Fruit fly (Drosophila melanogaster) Kc167 (cell line): ENCODE results near the gene CG7365.

Experiments
- Myc ChIP-seq: fragments of >200 bp; optimal IDR thresholded peaks from 2 replicates; lab custom pipeline; 2017; ENCODE audit warnings: missing external identifiers
- Sin3A ChIP-seq: fragments of >200 bp; optimal IDR thresholded peaks from 2 replicates; lab custom pipeline; 2018; ENCODE audit warnings: missing external identifiers
- h ChIP-seq: fragments of >200 bp; optimal IDR thresholded peaks from 3 replicates; lab custom pipeline; 2018; ENCODE audit warnings: missing external identifiers
- insv ChIP-seq: fragments of >200 bp; optimal IDR thresholded peaks from 3 replicates; lab custom pipeline; 2018; ENCODE audit warnings: missing external identifiers
- psq ChIP-seq: fragments of >200 bp; optimal IDR thresholded peaks from 2 replicates; lab custom pipeline; 2017; ENCODE audit warnings: missing external identifiers
- ttk ChIP-seq: sonication (Bioruptor generic); optimal IDR thresholded peaks from 2 replicates; lab custom pipeline; 2017; ENCODE audit warnings: missing external identifiers

CG7365 gene

DNA sequence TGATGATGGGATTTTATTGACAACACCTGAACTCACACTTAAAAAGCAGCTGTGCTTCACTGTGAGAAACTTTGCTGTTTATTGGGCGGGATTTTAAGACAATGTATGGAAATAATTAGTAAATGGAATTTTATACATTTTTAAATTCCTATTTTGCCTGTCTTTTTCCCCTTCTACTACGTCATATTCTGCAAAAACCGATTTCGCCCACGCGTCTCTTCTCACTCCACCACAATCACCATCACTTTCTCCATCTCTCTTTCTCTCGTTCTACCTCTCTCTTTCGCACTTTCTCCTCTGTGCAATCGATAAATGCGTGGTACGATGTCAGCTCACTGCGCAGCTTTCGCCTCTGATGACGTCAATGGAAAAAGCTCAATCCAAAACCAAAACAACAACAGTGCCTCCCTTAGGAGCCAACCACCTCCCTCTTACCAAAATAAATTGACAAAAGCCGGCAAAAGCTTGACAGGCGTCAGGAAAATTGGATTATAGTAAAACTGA lies 22.6 kb downstream of the CG7365 start:
- no peak for TF ChIP-seq insv (lab: Kevin White, UChicago)
- no peak for TF ChIP-seq ttk (lab: Kevin White, UChicago)
- no peak for TF ChIP-seq Myc (lab: Kevin White, UChicago)

DNA sequence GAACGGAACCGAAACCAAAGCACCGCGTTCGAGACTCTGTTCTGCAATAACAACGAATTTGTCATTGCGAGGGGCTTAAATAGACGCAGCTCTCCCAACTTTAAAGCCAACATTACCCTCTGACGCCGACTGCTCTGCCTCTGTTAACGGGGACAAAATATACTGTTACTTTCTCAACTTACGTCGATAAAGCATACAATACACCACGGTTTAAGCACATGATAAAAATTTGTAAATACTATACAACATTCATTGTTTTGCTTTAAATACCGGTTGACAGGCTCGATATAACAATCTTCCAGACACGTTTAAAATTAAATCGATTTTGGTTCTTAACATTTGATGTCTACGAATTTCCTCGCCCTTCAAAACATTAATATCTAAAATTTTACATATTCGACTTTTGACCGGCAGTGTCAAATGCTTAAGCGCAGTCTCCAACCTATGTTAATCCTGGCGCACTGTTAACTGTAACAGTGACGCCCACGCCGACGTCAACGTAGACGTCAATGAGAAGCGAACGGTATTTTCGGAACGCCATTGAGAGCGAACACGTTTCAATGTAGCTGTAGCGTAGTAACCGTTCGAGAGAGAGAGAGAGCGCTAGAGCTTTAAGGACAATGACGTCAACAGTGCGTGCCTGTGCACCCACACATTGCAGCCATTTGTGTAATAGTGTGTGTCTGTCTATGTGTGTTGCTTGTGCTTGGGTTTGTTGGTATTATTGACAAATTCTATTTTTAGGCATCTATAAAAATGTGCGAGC lies 23.2 kb downstream of the CG7365 start, which contains the start of gene CG14186:
TSS of gene CG14186 (minus strand) at position 51 of the 766 bp plus-strand sequence.
- no peak for TF ChIP-seq psq (lab: Kevin White, UChicago)
- TF ChIP-seq insv (lab: Kevin White, UChicago), result no peak
- TF ChIP-seq h (lab: Kevin White, UChicago), result no peak
- TF ChIP-seq Myc (lab: Kevin White, UChicago), result no peak
- no peak for TF ChIP-seq ttk (lab: Kevin White, UChicago)
- no peak for TF ChIP-seq Sin3A

DNA sequence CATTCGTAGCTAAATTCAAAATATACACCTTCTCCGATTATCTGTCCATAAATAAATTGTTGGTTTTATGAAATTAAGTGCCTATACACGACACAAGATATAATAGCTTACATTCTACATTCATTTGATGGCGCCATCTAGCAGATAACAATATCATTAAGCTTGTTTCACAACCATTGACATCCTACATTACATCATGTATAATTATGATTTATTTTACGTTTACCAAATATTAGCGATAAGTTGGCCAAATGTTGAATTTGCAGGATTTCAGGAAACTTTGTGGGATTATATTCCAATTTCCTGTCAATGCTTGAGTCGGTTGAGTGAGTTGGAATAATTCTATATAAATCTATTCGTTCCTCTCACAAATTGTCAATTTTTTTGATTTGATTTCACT lies 29.9 kb downstream of the CG7365 start:
- no peak for TF ChIP-seq psq (lab: Kevin White, UChicago)
- no peak for TF ChIP-seq h (lab: Kevin White, UChicago)
- TF ChIP-seq insv (lab: Kevin White, UChicago), result no peak
- no peak for TF ChIP-seq Myc (lab: Kevin White, UChicago)
- no peak for TF ChIP-seq Sin3A
- TF ChIP-seq ttk (lab: Kevin White, UChicago), result no peak

DNA sequence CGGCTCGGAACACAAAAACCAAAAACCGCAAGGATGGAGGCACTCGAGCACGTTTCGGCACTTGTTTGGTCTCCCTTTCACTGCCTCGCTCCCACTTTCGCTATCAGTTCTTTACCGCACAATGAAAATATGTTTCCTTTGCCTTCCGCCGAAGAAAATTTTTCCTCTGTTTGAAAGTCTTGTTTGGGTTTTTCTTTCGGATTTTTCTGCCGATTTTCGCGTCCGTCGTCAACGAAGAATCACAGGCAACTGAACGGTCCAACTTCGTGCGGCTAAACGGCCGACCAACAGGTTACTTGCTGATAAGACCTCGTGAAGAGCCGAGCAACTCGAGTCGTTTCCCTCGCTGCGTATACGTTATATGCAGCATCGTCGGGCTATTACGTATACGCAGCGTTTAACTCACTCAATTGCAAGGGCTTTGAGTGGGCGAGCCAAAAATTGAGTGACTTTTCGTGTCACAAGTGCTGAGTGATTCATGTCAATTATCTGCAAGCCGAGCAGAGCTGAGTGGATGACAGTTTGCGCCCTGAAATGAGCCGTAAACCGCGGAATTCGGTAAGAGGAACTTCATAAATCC lies 38.3 kb downstream of the CG7365 start, which contains the start of gene sNPF-R:
TSS of gene sNPF-R (minus strand) at position 253 of the 580 bp plus-strand sequence.
- no peak for TF ChIP-seq insv (lab: Kevin White, UChicago)
- no peak for TF ChIP-seq h (lab: Kevin White, UChicago)
- TF ChIP-seq ttk (lab: Kevin White, UChicago), result no peak
- TF ChIP-seq Myc (lab: Kevin White, UChicago), result no peak
- TF ChIP-seq Sin3A, result no peak

DNA sequence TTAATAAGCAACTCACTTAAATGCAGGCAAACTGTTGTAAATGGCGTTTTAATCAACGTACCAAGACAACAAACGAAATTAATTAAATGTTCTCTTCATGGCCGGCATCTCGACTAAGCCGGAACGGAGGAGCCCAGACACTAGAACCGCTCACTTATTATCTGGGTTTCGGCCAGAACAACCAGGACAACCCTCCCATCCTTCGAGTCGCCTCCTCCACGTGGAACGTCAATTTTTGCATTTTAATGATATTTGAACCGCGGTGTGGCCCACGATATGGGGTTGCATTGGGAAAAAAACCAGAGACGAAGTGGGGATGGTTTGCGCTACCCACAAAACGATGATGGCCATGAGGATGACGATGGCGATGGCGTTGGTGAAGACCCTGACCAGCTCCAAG lies 42.1 kb downstream of the CG7365 start:
- TF ChIP-seq insv (lab: Kevin White, UChicago) (no peak), Sin3A (no peak), Myc (lab: Kevin White, UChicago) (no peak), psq (lab: Kevin White, UChicago) (no peak), h (lab: Kevin White, UChicago) (no peak), ttk (lab: Kevin White, UChicago) (no peak)
